Worm (Caenorhabditis elegans) whole organism, L1 larva: ENCODE results near the gene unc-1.

Experiments
- C04F5.9 ChIP-seq: sonication (generic microtip); optimal IDR thresholded peaks from 2 replicates; lab custom pipeline; 2016; ENCODE audit warnings: missing genetic modification characterization, missing compliant biosample characterization
- C16A3.4 ChIP-seq: fragments of 150-350 bp; optimal IDR thresholded peaks from 2 replicates; lab custom pipeline; 2014; ENCODE audit warnings: missing biosample characterization, missing genetic modification characterization
- C34B4.2 ChIP-seq: sonication (generic microtip); optimal IDR thresholded peaks from 2 replicates; lab custom pipeline; 2017; ENCODE audit warnings: mild to moderate bottlenecking, missing genetic modification characterization, missing compliant biosample characterization
- F16B12.6 ChIP-seq: fragments of 150-350 bp; optimal IDR thresholded peaks from 2 replicates; lab custom pipeline; 2014; ENCODE audit warnings: missing biosample characterization, missing genetic modification characterization
- Y116A8C.19 ChIP-seq: sonication (generic microtip); optimal IDR thresholded peaks from 2 replicates; lab custom pipeline; 2016; ENCODE audit warnings: missing compliant biosample characterization, missing genetic modification characterization, borderline replicate concordance
- aha-1 ChIP-seq: fragments of 150-350 bp; optimal IDR thresholded peaks from 2 replicates; lab custom pipeline; 2014; ENCODE audit warnings: missing biosample characterization, missing genetic modification characterization
- alr-1 ChIP-seq: fragments of 200-800 bp; sonication (Bioruptor generic); optimal IDR thresholded peaks from 2 replicates; lab custom pipeline; 2018; ENCODE audit warnings: borderline replicate concordance, mild to moderate bottlenecking, missing genetic modification characterization, missing compliant biosample characterization
- ama-1 ChIP-seq: fragments of 150-350 bp; optimal IDR thresholded peaks from 2 replicates; lab custom pipeline; 2014
- blmp-1 ChIP-seq: fragments of 150-350 bp; optimal IDR thresholded peaks from 2 replicates; lab custom pipeline; 2014; ENCODE audit warnings: missing biosample characterization, missing genetic modification characterization
- ceh-63 ChIP-seq: fragments of 200-800 bp; sonication (Bioruptor generic); optimal IDR thresholded peaks from 2 replicates; lab custom pipeline; 2018; ENCODE audit warnings: mild to moderate bottlenecking, missing genetic modification characterization, missing compliant biosample characterization
- ceh-8 ChIP-seq: fragments of 200-800 bp; sonication (Bioruptor generic); optimal IDR thresholded peaks from 2 replicates; lab custom pipeline; 2018; ENCODE audit warnings: mild to moderate bottlenecking, missing genetic modification characterization, moderate library complexity, missing compliant biosample characterization
- ceh-82 ChIP-seq, 3 experiments: fragments of 150-350 bp in 1 of 3; sonication (generic microtip) in 2 of 3; optimal IDR thresholded peaks; 2 replicates each; lab custom pipeline; 2014 to 2017; ENCODE audit warnings: missing biosample characterization in 3 of 3, missing genetic modification characterization in 3 of 3
- ceh-90 ChIP-seq: sonication (generic microtip); optimal IDR thresholded peaks from 2 replicates; lab custom pipeline; 2016; ENCODE audit warnings: missing genetic modification characterization, missing compliant biosample characterization
- dpl-1 ChIP-seq, 3 experiments: fragments of 150-350 bp in 2 of 3; sonication (generic microtip) in 1 of 3; optimal IDR thresholded peaks; 2 replicates each; lab custom pipeline; 2014 to 2017; ENCODE audit warnings: missing biosample characterization in 3 of 3, missing genetic modification characterization in 3 of 3, missing genetic modification reagents in 3 of 3
- efl-1 ChIP-seq, 4 experiments: fragments of 150-350 bp; optimal IDR thresholded peaks in 3 of 4; peaks in 1 of 4; 1 replicate in 1 of 4; 2 replicates in 3 of 4; lab custom pipeline; 2014; ENCODE audit warnings: missing biosample characterization in 2 of 4, missing genetic modification characterization in 2 of 4, missing genetic modification reagents in 2 of 4
- egl-13 ChIP-seq: sonication (generic microtip); optimal IDR thresholded peaks from 2 replicates; lab custom pipeline; 2016; ENCODE audit warnings: missing genotype, missing genetic modification reagents, missing genetic modification characterization, missing compliant biosample characterization
- elt-2 ChIP-seq: sonication (generic microtip); optimal IDR thresholded peaks from 2 replicates; lab custom pipeline; 2016; ENCODE audit warnings: missing genetic modification characterization, mild to moderate bottlenecking, inconsistent platforms, missing compliant biosample characterization, missing genetic modification reagents
- elt-3 ChIP-seq, 6 experiments: fragments of 150-350 bp in 1 of 6; sonication (generic microtip); optimal IDR thresholded peaks; 2 replicates each; lab custom pipeline; 2017 to 2018; ENCODE audit warnings: missing biosample characterization in 6 of 6, missing genetic modification characterization in 6 of 6, inconsistent platforms in 1 of 6
- ets-5 ChIP-seq: fragments of 200-800 bp; sonication (Bioruptor generic); IDR thresholded peaks from 2 replicates; pipeline ENCODE4 v1.3.6; 2022; ENCODE audit warnings: missing genetic modification characterization, missing compliant biosample characterization
- fkh-8 ChIP-seq: sonication (generic microtip); optimal IDR thresholded peaks from 2 replicates; lab custom pipeline; 2016; ENCODE audit warnings: mild to moderate bottlenecking, missing genetic modification characterization, missing compliant biosample characterization
- fos-1 ChIP-seq: fragments of 150-350 bp; optimal IDR thresholded peaks from 2 replicates; lab custom pipeline; 2014; ENCODE audit warnings: missing biosample characterization, missing genetic modification characterization
- grh-1 ChIP-seq: fragments of 200-800 bp; sonication (Bioruptor generic); IDR thresholded peaks from 2 replicates; pipeline ENCODE4 v1.3.6; 2022; ENCODE audit warnings: missing genetic modification reagents, missing genetic modification characterization, missing compliant biosample characterization
- hlh-4 ChIP-seq: sonication (generic microtip); optimal IDR thresholded peaks from 2 replicates; lab custom pipeline; 2016; ENCODE audit warnings: mild to moderate bottlenecking, missing genetic modification characterization, missing compliant biosample characterization
- hpl-2 ChIP-seq: fragments of 150-350 bp; optimal IDR thresholded peaks from 2 replicates; lab custom pipeline; 2014; ENCODE audit warnings: missing biosample characterization, missing genetic modification reagents, missing genetic modification characterization
- irx-1 ChIP-seq: sonication (generic microtip); optimal IDR thresholded peaks from 2 replicates; lab custom pipeline; 2016; ENCODE audit warnings: missing genetic modification characterization, missing compliant biosample characterization
- isw-1 ChIP-seq: fragments of 200-800 bp; sonication (Bioruptor generic); IDR thresholded peaks from 2 replicates; pipeline ENCODE4 v1.3.6; 2022; ENCODE audit warnings: missing genetic modification characterization, missing compliant biosample characterization
- jun-1 ChIP-seq: fragments of 150-350 bp; optimal IDR thresholded peaks from 2 replicates; lab custom pipeline; 2014; ENCODE audit warnings: missing biosample characterization, missing genetic modification reagents, missing genetic modification characterization
- lin-13 ChIP-seq: fragments of 150-350 bp; optimal IDR thresholded peaks from 2 replicates; lab custom pipeline; 2014; ENCODE audit warnings: missing biosample characterization, missing genetic modification reagents, missing genetic modification characterization
- lin-14 ChIP-seq: fragments of 200-800 bp; sonication (Bioruptor generic); optimal IDR thresholded peaks from 2 replicates; lab custom pipeline; 2018; ENCODE audit warnings: mild to moderate bottlenecking, missing genetic modification characterization, moderate library complexity, missing compliant biosample characterization
- lin-15B ChIP-seq: fragments of 150-350 bp; sonication (generic microtip); optimal IDR thresholded peaks from 3 replicates; lab custom pipeline; 2014; ENCODE audit warnings: missing biosample characterization, missing genetic modification characterization
- lin-35 ChIP-seq, 2 experiments: fragments of 150-350 bp; optimal IDR thresholded peaks; 2 replicates each; lab custom pipeline; 2014; ENCODE audit warnings: missing biosample characterization in 2 of 2, missing genetic modification characterization in 2 of 2, missing genetic modification reagents in 2 of 2
- lir-3 ChIP-seq: sonication (generic microtip); optimal IDR thresholded peaks from 2 replicates; lab custom pipeline; 2016; ENCODE audit warnings: mild to moderate bottlenecking, missing genetic modification characterization, moderate library complexity, missing compliant biosample characterization; ENCODE audit not compliant: poor library complexity
- mab-9 ChIP-seq: fragments of 200-800 bp; sonication (Bioruptor generic); IDR thresholded peaks from 2 replicates; pipeline ENCODE4 v1.3.6; 2022; ENCODE audit warnings: missing genetic modification reagents, missing genetic modification characterization, missing compliant biosample characterization
- nhr-12 ChIP-seq: sonication (generic microtip); optimal IDR thresholded peaks from 2 replicates; lab custom pipeline; 2017; ENCODE audit warnings: missing biosample characterization, missing genetic modification characterization
- nhr-237 ChIP-seq: fragments of 150-350 bp; optimal IDR thresholded peaks from 2 replicates; lab custom pipeline; 2014; ENCODE audit warnings: missing biosample characterization, missing genetic modification characterization
- nhr-85 ChIP-seq: sonication (generic microtip); peaks from one replicate; lab custom pipeline; 2016; ENCODE audit warnings: missing genetic modification characterization, inconsistent platforms, missing compliant biosample characterization
- pag-3 ChIP-seq: sonication (generic microtip); optimal IDR thresholded peaks from 2 replicates; lab custom pipeline; 2017; ENCODE audit warnings: missing genetic modification characterization, mild to moderate bottlenecking, missing compliant biosample characterization, antibody characterized with exemption, borderline replicate concordance; ENCODE audit not compliant: insufficient read depth
- pax-3 ChIP-seq: fragments of 200-800 bp; sonication (Bioruptor generic); optimal IDR thresholded peaks from 2 replicates; lab custom pipeline; 2018; ENCODE audit warnings: mild to moderate bottlenecking, missing genetic modification characterization, moderate library complexity, missing compliant biosample characterization
- pqm-1 ChIP-seq: sonication (generic microtip); optimal IDR thresholded peaks from 3 replicates; lab custom pipeline; 2017; ENCODE audit warnings: missing biosample characterization, missing genetic modification characterization
- skn-1 ChIP-seq: fragments of 150-350 bp; optimal IDR thresholded peaks from 2 replicates; lab custom pipeline; 2014; ENCODE audit warnings: missing biosample characterization, missing genetic modification characterization
- sptf-1 ChIP-seq: fragments of 150-350 bp; optimal IDR thresholded peaks from 2 replicates; lab custom pipeline; 2014; ENCODE audit warnings: missing biosample characterization, missing genetic modification characterization
- tbx-2 ChIP-seq: sonication (generic microtip); optimal IDR thresholded peaks from 2 replicates; lab custom pipeline; 2016; ENCODE audit warnings: missing genetic modification characterization, missing compliant biosample characterization
- tlp-1 ChIP-seq: fragments of 150-350 bp; optimal IDR thresholded peaks from 2 replicates; lab custom pipeline; 2014; ENCODE audit warnings: missing biosample characterization, missing genetic modification characterization
- unc-30 ChIP-seq: sonication (generic microtip); optimal IDR thresholded peaks from 2 replicates; lab custom pipeline; 2017; ENCODE audit warnings: missing biosample characterization, missing genetic modification characterization
- unc-62 ChIP-seq: fragments of 150-350 bp; optimal IDR thresholded peaks from 2 replicates; lab custom pipeline; 2014; ENCODE audit warnings: missing biosample characterization, missing genetic modification reagents, missing genetic modification characterization
- unc-86 ChIP-seq: sonication (generic microtip); optimal IDR thresholded peaks from 2 replicates; lab custom pipeline; 2016; ENCODE audit warnings: missing genetic modification characterization, missing compliant biosample characterization
- unc-98 ChIP-seq: fragments of 200-800 bp; sonication (Bioruptor generic); IDR thresholded peaks from 2 replicates; pipeline ENCODE4 v1.3.6; 2022; ENCODE audit warnings: missing genetic modification characterization, missing compliant biosample characterization
- vab-15 ChIP-seq: sonication (generic microtip); optimal IDR thresholded peaks from 2 replicates; lab custom pipeline; 2017; ENCODE audit warnings: missing genotype, mild to moderate bottlenecking, missing genetic modification characterization, missing compliant biosample characterization
- xbp-1 ChIP-seq: sonication (generic microtip); optimal IDR thresholded peaks from 2 replicates; lab custom pipeline; 2016; ENCODE audit warnings: missing genetic modification characterization, missing compliant biosample characterization
- zag-1 ChIP-seq: fragments of 150-350 bp; optimal IDR thresholded peaks from 2 replicates; lab custom pipeline; 2014; ENCODE audit warnings: missing biosample characterization, missing genetic modification characterization

unc-1 gene

DNA sequence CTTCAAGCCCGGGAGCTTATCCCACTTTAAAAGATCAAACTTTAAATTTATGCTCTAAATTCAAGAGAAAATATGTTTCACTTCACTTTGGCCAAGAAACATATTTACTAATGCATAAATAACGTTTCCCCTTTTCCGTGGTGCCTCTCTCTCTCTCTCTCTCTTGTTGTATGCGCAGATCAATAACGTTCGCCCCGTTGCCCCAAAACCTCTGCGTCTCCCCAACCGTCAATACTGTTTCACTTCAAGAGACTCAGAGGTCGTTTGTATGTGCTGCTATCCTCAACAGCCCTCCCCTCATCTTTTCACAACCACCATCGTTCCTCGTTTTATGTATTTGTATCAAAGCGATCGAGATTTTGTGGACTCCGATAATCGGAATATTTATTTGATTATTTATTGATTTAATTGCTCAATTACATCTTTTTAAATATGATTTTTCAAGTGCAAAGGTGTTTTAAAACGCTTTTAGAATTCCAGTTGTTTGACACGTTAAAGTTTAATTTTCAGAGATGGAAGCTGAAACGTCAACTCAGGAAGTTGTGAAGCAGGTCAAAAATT is 41.5 kb upstream of the unc-1 start, which contains the start of gene ife-4 (continued):
- TF ChIP-seq C04F5.9 (tag; lab: Kevin White, UChicago) (no peak), egl-13 (tag; lab: Kevin White, UChicago) (peak; percentile 35), C34B4.2 (tag; lab: Kevin White, UChicago) (no peak), xbp-1 (no peak), lir-3 (tag; lab: Kevin White, UChicago) (peak; percentile 28), lin-13 (GFP tag; lab: Kevin White, UChicago) (no peak), ceh-90 (tag; lab: Kevin White, UChicago) (no peak), unc-30 (tag; lab: Kevin White, UChicago) (no peak), isw-1 (no peak), sptf-1 (tag; lab: Kevin White, UChicago) (no peak), hpl-2 (no peak), dpl-1 (GFP tag; optimal IDR thresholded peaks at IDR 0.05; lab: Kevin White, UChicago) (no peak), vab-15 (tag; lab: Kevin White, UChicago) (no peak), ceh-8 (GFP tag; lab: Kevin White, UChicago) (no peak), irx-1 (no peak), ceh-63 (GFP tag; lab: Kevin White, UChicago) (no peak), lin-35 (GFP tag; optimal IDR thresholded peaks at IDR 0.05; lab: Kevin White, UChicago) (peak in 1 of 2 experiments; percentile 39), skn-1 (tag; lab: Kevin White, UChicago) (peak; percentile 64), C16A3.4 (tag; lab: Kevin White, UChicago) (no peak), blmp-1 (no peak), hlh-4 (tag; lab: Kevin White, UChicago) (no peak), grh-1 (GFP tag; lab: Robert Waterston, UW) (no peak), nhr-85 (tag; lab: Kevin White, UChicago) (no peak), nhr-237 (tag; lab: Kevin White, UChicago) (no peak), efl-1 (optimal IDR thresholded peaks at IDR 0.05; lab: Kevin White, UChicago) (no peak), efl-1 (GFP tag; optimal IDR thresholded peaks at IDR 0.05 in 1 of 2; lab: Kevin White, UChicago) (no peak), aha-1 (tag; lab: Kevin White, UChicago) (no peak), elt-3 (tag; optimal IDR thresholded peaks at IDR 0.05; lab: Kevin White, UChicago) (no peak), alr-1 (tag; lab: Kevin White, UChicago) (no peak), elt-2 (tag; lab: Kevin White, UChicago) (no peak), zag-1 (tag; lab: Kevin White, UChicago) (no peak), fos-1 (no peak), ceh-82 (tag; optimal IDR thresholded peaks at IDR 0.05; lab: Kevin White, UChicago) (peak in 1 of 3 experiments; percentile 37), nhr-12 (tag; lab: Kevin White, UChicago) (no peak), pag-3 (tag; lab: Kevin White, UChicago) (no peak), tbx-2 (tag; lab: Kevin White, UChicago) (peak; percentile 14), unc-98 (GFP tag; lab: Robert Waterston, UW) (no peak), pax-3 (no peak), ama-1 (lab: Kevin White, UChicago) (no peak), jun-1 (tag; lab: Kevin White, UChicago) (no peak), ets-5 (GFP tag; lab: Robert Waterston, UW) (no peak), lin-14 (GFP tag; lab: Kevin White, UChicago) (peak; percentile 85), lin-15B (tag; lab: Kevin White, UChicago) (no peak), tlp-1 (tag; lab: Kevin White, UChicago) (no peak), unc-86 (tag; lab: Kevin White, UChicago) (peak; percentile 39), Y116A8C.19 (tag; lab: Kevin White, UChicago) (no peak), mab-9 (GFP tag; lab: Robert Waterston, UW) (no peak), fkh-8 (peak; percentile 7), pqm-1 (no peak), unc-62 (no peak), F16B12.6 (no peak)
